Worm (Caenorhabditis elegans) whole organism, L1 larva: ENCODE results near the gene glct-6.

Experiments used
- C04F5.9 ChIP-seq: sonication (generic microtip); optimal IDR thresholded peaks from 2 replicates; lab custom pipeline; 2016; ENCODE audit warnings: missing genetic modification characterization, missing compliant biosample characterization
- C16A3.4 ChIP-seq: fragments of 150-350 bp; optimal IDR thresholded peaks from 2 replicates; lab custom pipeline; 2014; ENCODE audit warnings: missing biosample characterization, missing genetic modification characterization
- alr-1 ChIP-seq: fragments of 200-800 bp; sonication (Bioruptor generic); optimal IDR thresholded peaks from 2 replicates; lab custom pipeline; 2018; ENCODE audit warnings: borderline replicate concordance, mild to moderate bottlenecking, missing genetic modification characterization, missing compliant biosample characterization
- ama-1 ChIP-seq: fragments of 150-350 bp; optimal IDR thresholded peaks from 2 replicates; lab custom pipeline; 2014
- ceh-63 ChIP-seq: fragments of 200-800 bp; sonication (Bioruptor generic); optimal IDR thresholded peaks from 2 replicates; lab custom pipeline; 2018; ENCODE audit warnings: mild to moderate bottlenecking, missing genetic modification characterization, missing compliant biosample characterization
- ceh-8 ChIP-seq: fragments of 200-800 bp; sonication (Bioruptor generic); optimal IDR thresholded peaks from 2 replicates; lab custom pipeline; 2018; ENCODE audit warnings: mild to moderate bottlenecking, missing genetic modification characterization, moderate library complexity, missing compliant biosample characterization
- ceh-82 ChIP-seq, 3 experiments: fragments of 150-350 bp in 1 of 3; sonication (generic microtip) in 2 of 3; optimal IDR thresholded peaks; 2 replicates each; lab custom pipeline; 2014 to 2017; ENCODE audit warnings: missing biosample characterization in 3 of 3, missing genetic modification characterization in 3 of 3
- ceh-88 ChIP-seq: fragments of 200-800 bp; sonication (Bioruptor generic); IDR thresholded peaks from 2 replicates; pipeline ENCODE4 v1.3.6; 2022; ENCODE audit warnings: missing genetic modification characterization, missing compliant biosample characterization
- dpl-1 ChIP-seq, 3 experiments: fragments of 150-350 bp in 2 of 3; sonication (generic microtip) in 1 of 3; optimal IDR thresholded peaks; 2 replicates each; lab custom pipeline; 2014 to 2017; ENCODE audit warnings: missing biosample characterization in 3 of 3, missing genetic modification characterization in 3 of 3, missing genetic modification reagents in 3 of 3
- dsc-1 ChIP-seq: sonication (generic microtip); optimal IDR thresholded peaks from 2 replicates; lab custom pipeline; 2016; ENCODE audit warnings: mild to moderate bottlenecking, missing genetic modification characterization, missing compliant biosample characterization
- egl-13 ChIP-seq: sonication (generic microtip); optimal IDR thresholded peaks from 2 replicates; lab custom pipeline; 2016; ENCODE audit warnings: missing genotype, missing genetic modification reagents, missing genetic modification characterization, missing compliant biosample characterization
- egl-27 ChIP-seq, 2 experiments: fragments of 150-350 bp in 1 of 2; sonication (generic microtip); optimal IDR thresholded peaks; 3 replicates each; lab custom pipeline; 2017 to 2018; ENCODE audit warnings: missing biosample characterization in 2 of 2, missing genetic modification characterization in 2 of 2, missing genetic modification reagents in 2 of 2
- elt-2 ChIP-seq: sonication (generic microtip); optimal IDR thresholded peaks from 2 replicates; lab custom pipeline; 2016; ENCODE audit warnings: missing genetic modification characterization, mild to moderate bottlenecking, inconsistent platforms, missing compliant biosample characterization, missing genetic modification reagents
- fkh-4 ChIP-seq: sonication (generic microtip); optimal IDR thresholded peaks from 2 replicates; lab custom pipeline; 2016; ENCODE audit warnings: missing compliant biosample characterization, missing genetic modification characterization, borderline replicate concordance
- fkh-8 ChIP-seq: sonication (generic microtip); optimal IDR thresholded peaks from 2 replicates; lab custom pipeline; 2016; ENCODE audit warnings: mild to moderate bottlenecking, missing genetic modification characterization, missing compliant biosample characterization
- fos-1 ChIP-seq: fragments of 150-350 bp; optimal IDR thresholded peaks from 2 replicates; lab custom pipeline; 2014; ENCODE audit warnings: missing biosample characterization, missing genetic modification characterization
- grh-1 ChIP-seq: fragments of 200-800 bp; sonication (Bioruptor generic); IDR thresholded peaks from 2 replicates; pipeline ENCODE4 v1.3.6; 2022; ENCODE audit warnings: missing genetic modification reagents, missing genetic modification characterization, missing compliant biosample characterization
- hlh-17 ChIP-seq: fragments of 200-800 bp; sonication (Bioruptor generic); optimal IDR thresholded peaks from 2 replicates; lab custom pipeline; 2018; ENCODE audit warnings: missing genetic modification characterization, mild to moderate bottlenecking, missing compliant biosample characterization, moderate library complexity, borderline replicate concordance
- hlh-4 ChIP-seq: sonication (generic microtip); optimal IDR thresholded peaks from 2 replicates; lab custom pipeline; 2016; ENCODE audit warnings: mild to moderate bottlenecking, missing genetic modification characterization, missing compliant biosample characterization
- irx-1 ChIP-seq: sonication (generic microtip); optimal IDR thresholded peaks from 2 replicates; lab custom pipeline; 2016; ENCODE audit warnings: missing genetic modification characterization, missing compliant biosample characterization
- isw-1 ChIP-seq: fragments of 200-800 bp; sonication (Bioruptor generic); IDR thresholded peaks from 2 replicates; pipeline ENCODE4 v1.3.6; 2022; ENCODE audit warnings: missing genetic modification characterization, missing compliant biosample characterization
- lin-15B ChIP-seq: fragments of 150-350 bp; sonication (generic microtip); optimal IDR thresholded peaks from 3 replicates; lab custom pipeline; 2014; ENCODE audit warnings: missing biosample characterization, missing genetic modification characterization
- lin-39 ChIP-seq: fragments of 150-350 bp; optimal IDR thresholded peaks from 2 replicates; lab custom pipeline; 2014; ENCODE audit warnings: missing biosample characterization, missing genetic modification reagents, missing genetic modification characterization
- lsy-2 ChIP-seq, 2 experiments: fragments of 150-350 bp; optimal IDR thresholded peaks; 2 replicates each; lab custom pipeline; 2014; ENCODE audit warnings: missing biosample characterization in 2 of 2, missing genetic modification characterization in 2 of 2
- mdl-1 ChIP-seq, 2 experiments: fragments of 150-350 bp; optimal IDR thresholded peaks; 2 replicates each; lab custom pipeline; 2014 to 2017; ENCODE audit warnings: missing biosample characterization in 2 of 2, missing genetic modification characterization in 2 of 2, inconsistent platforms in 1 of 2
- mep-1 ChIP-seq: fragments of 150-350 bp; optimal IDR thresholded peaks from 2 replicates; lab custom pipeline; 2014; ENCODE audit warnings: missing biosample characterization, missing genetic modification characterization
- nhr-19 ChIP-seq: fragments of 200-800 bp; sonication (Bioruptor generic); conservative IDR thresholded peaks from 2 replicates; pipeline ENCODE4 v1.3.6; 2022; ENCODE audit warnings: missing genetic modification characterization, missing compliant biosample characterization
- nhr-47 ChIP-seq: sonication (generic microtip); optimal IDR thresholded peaks from 2 replicates; lab custom pipeline; 2016; ENCODE audit warnings: mild to moderate bottlenecking, missing genetic modification characterization, moderate library complexity, missing compliant biosample characterization
- nhr-76 ChIP-seq: sonication (generic microtip); optimal IDR thresholded peaks from 2 replicates; lab custom pipeline; 2017; ENCODE audit warnings: missing biosample characterization, missing genetic modification characterization
- pax-3 ChIP-seq: fragments of 200-800 bp; sonication (Bioruptor generic); optimal IDR thresholded peaks from 2 replicates; lab custom pipeline; 2018; ENCODE audit warnings: mild to moderate bottlenecking, missing genetic modification characterization, moderate library complexity, missing compliant biosample characterization
- pqm-1 ChIP-seq: sonication (generic microtip); optimal IDR thresholded peaks from 3 replicates; lab custom pipeline; 2017; ENCODE audit warnings: missing biosample characterization, missing genetic modification characterization
- rnt-1 ChIP-seq: sonication (generic microtip); optimal IDR thresholded peaks from 2 replicates; lab custom pipeline; 2016; ENCODE audit warnings: mild to moderate bottlenecking, missing genetic modification characterization, moderate library complexity, missing compliant biosample characterization
- snpc-4 ChIP-seq: fragments of 150-350 bp; optimal IDR thresholded peaks from 2 replicates; lab custom pipeline; 2014; ENCODE audit warnings: missing biosample characterization, missing genetic modification characterization
- snu-23 ChIP-seq: sonication (generic microtip); optimal IDR thresholded peaks from 2 replicates; lab custom pipeline; 2016; ENCODE audit warnings: missing genetic modification characterization, missing compliant biosample characterization
- tbx-2 ChIP-seq: sonication (generic microtip); optimal IDR thresholded peaks from 2 replicates; lab custom pipeline; 2016; ENCODE audit warnings: missing genetic modification characterization, missing compliant biosample characterization
- unc-98 ChIP-seq: fragments of 200-800 bp; sonication (Bioruptor generic); IDR thresholded peaks from 2 replicates; pipeline ENCODE4 v1.3.6; 2022; ENCODE audit warnings: missing genetic modification characterization, missing compliant biosample characterization
- xbp-1 ChIP-seq: sonication (generic microtip); optimal IDR thresholded peaks from 2 replicates; lab custom pipeline; 2016; ENCODE audit warnings: missing genetic modification characterization, missing compliant biosample characterization
- zag-1 ChIP-seq: fragments of 150-350 bp; optimal IDR thresholded peaks from 2 replicates; lab custom pipeline; 2014; ENCODE audit warnings: missing biosample characterization, missing genetic modification characterization
- zip-4 ChIP-seq: fragments of 200-800 bp; sonication (Bioruptor generic); optimal IDR thresholded peaks from 2 replicates; lab custom pipeline; 2018; ENCODE audit warnings: mild to moderate bottlenecking, missing genetic modification characterization, moderate library complexity, missing compliant biosample characterization
- ztf-11 ChIP-seq, 2 experiments: sonication (generic microtip); optimal IDR thresholded peaks; 2 replicates each; lab custom pipeline; 2016 to 2017; ENCODE audit warnings: missing genetic modification characterization in 2 of 2, missing biosample characterization in 1 of 2, missing compliant biosample characterization in 1 of 2
- ztf-4 ChIP-seq: fragments of 150-350 bp; optimal IDR thresholded peaks from 2 replicates; lab custom pipeline; 2014; ENCODE audit warnings: missing biosample characterization, missing genetic modification characterization

Gene glct-6

DNA sequence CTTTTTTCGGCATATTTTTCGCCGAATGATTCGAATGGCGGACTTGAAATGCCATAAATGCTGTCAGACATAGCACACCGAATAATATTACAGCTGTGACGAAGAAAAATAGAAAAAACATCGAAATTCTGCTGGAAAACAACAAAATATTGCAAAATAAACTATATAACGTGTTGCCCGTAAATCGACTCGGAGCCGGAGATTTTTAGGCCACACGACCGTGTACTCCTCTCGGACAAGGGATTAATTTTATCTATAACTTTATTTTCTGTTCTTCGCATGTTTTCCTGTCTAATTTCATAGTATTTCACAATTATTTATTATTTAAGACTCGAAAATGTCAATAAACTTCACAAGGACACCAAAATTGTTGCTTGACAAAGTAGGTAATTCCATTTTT is 19.2 kb downstream of the glct-6 start, which contains the start of the genes algn-14 and M02B7.2 (continued):
- TF ChIP-seq elt-2 (tag; lab: Kevin White, UChicago), result peak; percentile 64
- peak; percentile 29 for TF ChIP-seq isw-1 (GFP tag; lab: Robert Waterston, UW)
- peak; percentile 63 for TF ChIP-seq nhr-19 (GFP tag; lab: Robert Waterston, UW)
- peak; percentile 84 for TF ChIP-seq nhr-47 (tag; lab: Kevin White, UChicago)
- peak; percentile 82 for TF ChIP-seq snu-23 (GFP tag; lab: Kevin White, UChicago)
- TF ChIP-seq ztf-11 (tag; optimal IDR thresholded peaks at IDR 0.05; lab: Kevin White, UChicago), result peak in 1 of 2 experiments; percentile 82
- no peak for TF ChIP-seq mdl-1 (tag; optimal IDR thresholded peaks at IDR 0.05; lab: Kevin White, UChicago)
- no peak for TF ChIP-seq ama-1 (lab: Kevin White, UChicago)
- TF ChIP-seq C04F5.9 (tag; lab: Kevin White, UChicago), result peak; percentile 54
- TF ChIP-seq ceh-63 (GFP tag; lab: Kevin White, UChicago), result no peak
- peak; percentile 96 for TF ChIP-seq rnt-1 (tag; lab: Kevin White, UChicago)
- peak; percentile 90 for TF ChIP-seq fkh-4 (tag; lab: Kevin White, UChicago)
- no peak for TF ChIP-seq ceh-8 (GFP tag; lab: Kevin White, UChicago)
- peak; percentile 43 for TF ChIP-seq ztf-4 (tag; lab: Kevin White, UChicago)
- peak; percentile 79 for TF ChIP-seq xbp-1
- peak; percentile 62 for TF ChIP-seq snpc-4
- TF ChIP-seq grh-1 (GFP tag; lab: Robert Waterston, UW), result peak; percentile 12; the same call in 1 of the 2 replicates
- TF ChIP-seq ceh-88 (GFP tag; lab: Robert Waterston, UW), result no peak
- TF ChIP-seq tbx-2 (tag; lab: Kevin White, UChicago), result peak; percentile 84
- TF ChIP-seq unc-98 (GFP tag; lab: Robert Waterston, UW), result peak; percentile 62; the same call in 1 of the 2 replicates
- no peak for TF ChIP-seq egl-27 (tag; optimal IDR thresholded peaks at IDR 0.05; lab: Kevin White, UChicago)
- TF ChIP-seq C16A3.4 (tag; lab: Kevin White, UChicago), result peak; percentile 27
- no peak for TF ChIP-seq hlh-17 (GFP tag; lab: Kevin White, UChicago)
- TF ChIP-seq hlh-4 (tag; lab: Kevin White, UChicago), result peak; percentile 14
- TF ChIP-seq irx-1, result peak; percentile 85
- TF ChIP-seq egl-13 (tag; lab: Kevin White, UChicago), result peak; percentile 75
- TF ChIP-seq mep-1 (tag; lab: Kevin White, UChicago), result peak; percentile 60
- peak; percentile 87 for TF ChIP-seq dsc-1 (tag; lab: Kevin White, UChicago)
- TF ChIP-seq lsy-2 (tag; optimal IDR thresholded peaks at IDR 0.05; lab: Kevin White, UChicago), result peak; percentile 73 to 76
- peak; percentile 74 for TF ChIP-seq fkh-8 (tag; lab: Kevin White, UChicago)
- peak; percentile 23 to 44 (median 25) for TF ChIP-seq ceh-82 (tag; optimal IDR thresholded peaks at IDR 0.05; lab: Kevin White, UChicago)
- peak; percentile 16 to 70 (median 61) for TF ChIP-seq dpl-1 (GFP tag; optimal IDR thresholded peaks at IDR 0.05; lab: Kevin White, UChicago)
- no peak for TF ChIP-seq fos-1 (tag; lab: Kevin White, UChicago)
- no peak for TF ChIP-seq zag-1 (tag; lab: Kevin White, UChicago)
- TF ChIP-seq nhr-76 (tag; lab: Kevin White, UChicago), result no peak

DNA sequence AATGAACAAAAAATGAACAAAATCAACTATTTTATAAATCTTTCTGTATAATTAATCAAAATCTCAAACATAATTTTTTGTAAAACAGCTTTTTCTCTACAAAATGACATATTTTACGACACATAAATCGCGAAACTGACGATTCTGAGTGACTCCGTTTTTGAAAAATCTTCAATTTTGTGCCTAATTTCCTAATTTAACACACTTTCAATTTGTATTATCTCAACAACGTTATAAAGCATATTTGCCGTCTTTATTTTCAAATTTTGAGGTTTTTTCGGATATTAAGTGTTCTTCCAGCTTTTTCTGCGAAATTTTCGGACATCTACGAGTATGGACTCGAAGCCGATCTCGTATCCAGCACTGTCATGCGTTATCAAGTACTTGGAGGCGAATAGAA is 21.2 kb downstream of the glct-6 start, which contains the start of gene fbxc-47:
TSS of gene fbxc-47 (plus strand) at position 301 of the 400 bp plus-strand sequence.
- TF ChIP-seq hlh-4 (tag; lab: Kevin White, UChicago), result no peak
- TF ChIP-seq pqm-1 (tag; lab: Kevin White, UChicago), result no peak
- no peak for TF ChIP-seq lin-39 (tag; lab: Kevin White, UChicago)
- no peak for TF ChIP-seq lin-15B (tag; lab: Kevin White, UChicago)
- no peak for TF ChIP-seq alr-1 (tag; lab: Kevin White, UChicago)
- no peak for TF ChIP-seq fkh-8 (tag; lab: Kevin White, UChicago)
- TF ChIP-seq C04F5.9 (tag; lab: Kevin White, UChicago), result no peak
- TF ChIP-seq egl-13 (tag; lab: Kevin White, UChicago), result no peak
- no peak for TF ChIP-seq snu-23 (GFP tag; lab: Kevin White, UChicago)
- TF ChIP-seq zip-4 (GFP tag; lab: Kevin White, UChicago), result no peak
- no peak for TF ChIP-seq pax-3 (tag; lab: Kevin White, UChicago)
- no peak for TF ChIP-seq ceh-82 (tag; optimal IDR thresholded peaks at IDR 0.05; lab: Kevin White, UChicago)
- TF ChIP-seq grh-1 (GFP tag; lab: Robert Waterston, UW), result no peak
